Fruit fly (Drosophila melanogaster) whole organism, embryonic: ENCODE measurements around the gene CG14147.

Experiments used
- Ada2b ChIP-seq: fragments of 200-800 bp; sonication (Bioruptor generic); IDR thresholded peaks from 2 replicates; pipeline ENCODE4 v1.3.6; 2022; ENCODE audit warnings: missing biosample characterization, missing genetic modification characterization
- Aef1 ChIP-seq: fragments of 200-800 bp; sonication (Bioruptor generic); IDR thresholded peaks from 3 replicates; pipeline ENCODE4 v1.3.6; 2022; ENCODE audit warnings: missing biosample characterization, missing genetic modification characterization
- Awh ChIP-seq: fragments of 200-800 bp; sonication (Bioruptor generic); IDR thresholded peaks from 2 replicates; pipeline ENCODE4, ENCODE4 v1.3.6; 2022; ENCODE audit warnings: missing biosample characterization, missing genetic modification characterization
- CG11696 ChIP-seq: fragments of 200-800 bp; sonication (Bioruptor generic); IDR thresholded peaks from 2 replicates; pipeline ENCODE4 v1.3.6; 2022; ENCODE audit warnings: missing biosample characterization, missing genetic modification characterization
- CG12236 ChIP-seq: fragments of 200-800 bp; sonication (Bioruptor generic); optimal IDR thresholded peaks from 2 replicates; lab custom pipeline; 2016; ENCODE audit warnings: missing biosample characterization, missing genetic modification characterization
- CG15479 ChIP-seq: fragments of 200-800 bp; sonication (Bioruptor generic); optimal IDR thresholded peaks from 3 replicates; lab custom pipeline; 2019; ENCODE audit warnings: missing biosample characterization, mild to moderate bottlenecking, missing genetic modification characterization, moderate library complexity
- CG1647 ChIP-seq: fragments of 200-800 bp; sonication (Bioruptor generic); optimal IDR thresholded peaks from 3 replicates; lab custom pipeline; 2016; ENCODE audit warnings: missing biosample characterization, missing genetic modification characterization
- CG16813 ChIP-seq: fragments of 200-800 bp; sonication (Bioruptor generic); IDR thresholded peaks from 3 replicates; pipeline ENCODE4 v1.3.6; 2022; ENCODE audit warnings: missing biosample characterization, missing genetic modification characterization; ENCODE audit not compliant: partially characterized antibody
- CG1792 ChIP-seq: fragments of 200-800 bp; sonication (Bioruptor generic); optimal IDR thresholded peaks from 2 replicates; lab custom pipeline; 2016; ENCODE audit warnings: missing biosample characterization, missing genetic modification characterization
- CG2199 ChIP-seq: fragments of 200-800 bp; sonication (Bioruptor generic); IDR thresholded peaks from 3 replicates; pipeline ENCODE4 v1.3.6; 2022; ENCODE audit warnings: missing biosample characterization, missing genetic modification characterization
- CG4424 ChIP-seq: fragments of 200-800 bp; sonication (Bioruptor generic); optimal IDR thresholded peaks from 3 replicates; lab custom pipeline; 2016; ENCODE audit warnings: missing biosample characterization, missing genetic modification characterization
- CG6272 ChIP-seq: fragments of 200-800 bp; sonication (Bioruptor generic); IDR thresholded peaks from 2 replicates; pipeline ENCODE4 v1.3.6; 2022; ENCODE audit warnings: missing biosample characterization, missing genetic modification characterization
- CG7928 ChIP-seq: fragments of 200-800 bp; sonication (Bioruptor generic); optimal IDR thresholded peaks from 2 replicates; lab custom pipeline; 2017; ENCODE audit warnings: missing biosample characterization, mild to moderate bottlenecking, missing genetic modification characterization
- CG8089 ChIP-seq: fragments of 200-800 bp; sonication (Bioruptor generic); optimal IDR thresholded peaks from 3 replicates; lab custom pipeline; 2016; ENCODE audit warnings: missing biosample characterization, missing genetic modification characterization
- CG8281 ChIP-seq: fragments of 200-800 bp; sonication (Bioruptor generic); optimal IDR thresholded peaks from 2 replicates; lab custom pipeline; 2018; ENCODE audit warnings: missing biosample characterization, mild to moderate bottlenecking, missing genetic modification characterization, moderate library complexity
- CG8478 ChIP-seq: fragments of >200 bp; optimal IDR thresholded peaks from 2 replicates; lab custom pipeline; 2018
- CG8944 ChIP-seq: fragments of 200-800 bp; sonication (Bioruptor generic); optimal IDR thresholded peaks from 3 replicates; lab custom pipeline; 2016; ENCODE audit warnings: missing biosample characterization, missing genetic modification characterization
- CG9727 ChIP-seq: fragments of 200-800 bp; sonication (Bioruptor generic); optimal IDR thresholded peaks from 3 replicates; lab custom pipeline; 2017; ENCODE audit warnings: missing biosample characterization, mild to moderate bottlenecking, missing genetic modification characterization
- CoRest ChIP-seq: fragments of 200-800 bp; sonication (Bioruptor generic); optimal IDR thresholded peaks from 3 replicates; lab custom pipeline; 2018; ENCODE audit warnings: missing biosample characterization, mild to moderate bottlenecking, missing genetic modification characterization, moderate library complexity
- D19A ChIP-seq: fragments of 200-800 bp; optimal IDR thresholded peaks from 3 replicates; lab custom pipeline; 2019; ENCODE audit warnings: missing biosample characterization, mild to moderate bottlenecking, missing genetic modification characterization, moderate library complexity
- Dad ChIP-seq: fragments of 200-800 bp; sonication (Bioruptor generic); optimal IDR thresholded peaks from 3 replicates; lab custom pipeline; 2016; ENCODE audit warnings: missing biosample characterization, missing genetic modification characterization
- Dek ChIP-seq: fragments of 200-800 bp; sonication (Bioruptor generic); optimal IDR thresholded peaks from 3 replicates; lab custom pipeline; 2019; ENCODE audit warnings: missing biosample characterization, mild to moderate bottlenecking, missing genetic modification characterization, moderate library complexity
- Dfd ChIP-seq, 2 experiments: fragments of >200 bp; optimal IDR thresholded peaks; 2 replicates each; lab custom pipeline; 2017; ENCODE audit warnings: missing biosample characterization in 2 of 2, missing genetic modification characterization in 2 of 2
- Dll ChIP-seq: fragments of 200-800 bp; sonication (Bioruptor generic); IDR thresholded peaks from 4 replicates; pipeline ENCODE4 v1.3.6; 2022; ENCODE audit warnings: missing biosample characterization, missing genetic modification characterization; ENCODE audit not compliant: partially characterized antibody
- Doc3 ChIP-seq: fragments of 200-800 bp; sonication (Bioruptor generic); IDR thresholded peaks from 3 replicates; pipeline ENCODE4 v1.3.6; 2022; ENCODE audit warnings: missing biosample characterization, missing genetic modification characterization; ENCODE audit not compliant: partially characterized antibody
- GATAe ChIP-seq: fragments of 200-800 bp; sonication (Bioruptor generic); conservative IDR thresholded peaks from 2 replicates; pipeline ENCODE4 v1.3.6; 2022; ENCODE audit warnings: missing biosample characterization, missing genetic modification characterization
- HHEX ChIP-seq: fragments of 200-800 bp; sonication (Bioruptor generic); optimal IDR thresholded peaks from 3 replicates; lab custom pipeline; 2017; ENCODE audit warnings: missing biosample characterization, mild to moderate bottlenecking, missing genetic modification characterization, missing genetic modification reagents
- MBD-R2 ChIP-seq: fragments of 200-800 bp; sonication (Bioruptor generic); IDR thresholded peaks from 2 replicates; pipeline ENCODE4 v1.3.6; 2022; ENCODE audit warnings: missing biosample characterization, missing genetic modification characterization
- MESR4 ChIP-seq: fragments of 200-800 bp; sonication (Bioruptor generic); optimal IDR thresholded peaks from 2 replicates; lab custom pipeline; 2018; ENCODE audit warnings: missing biosample characterization, mild to moderate bottlenecking, missing genetic modification characterization, moderate library complexity
- NFAT ChIP-seq: fragments of 200-800 bp; sonication (Bioruptor generic); IDR thresholded peaks from 2 replicates; pipeline ENCODE4 v1.3.6; 2022; ENCODE audit warnings: missing biosample characterization, missing genetic modification characterization
- Nf-YA ChIP-seq: fragments of 200-800 bp; sonication (Bioruptor generic); IDR thresholded peaks from 2 replicates; pipeline ENCODE4 v1.3.6; 2022; ENCODE audit warnings: missing biosample characterization, missing genetic modification characterization
- Rx ChIP-seq: fragments of 200-800 bp; sonication (Bioruptor generic); IDR thresholded peaks from 2 replicates; pipeline ENCODE4 v1.3.6; 2022; ENCODE audit warnings: missing biosample characterization, missing genetic modification characterization
- Usf ChIP-seq: fragments of 200-800 bp; sonication (Bioruptor generic); optimal IDR thresholded peaks from 2 replicates; lab custom pipeline; 2017; ENCODE audit warnings: missing genotype, missing biosample characterization, missing genetic modification characterization
- ac ChIP-seq: fragments of 200-800 bp; sonication (Bioruptor generic); optimal IDR thresholded peaks from 3 replicates; lab custom pipeline; 2017; ENCODE audit warnings: missing biosample characterization, mild to moderate bottlenecking, missing genetic modification characterization
- ap ChIP-seq: fragments of 200-800 bp; sonication (Bioruptor generic); IDR thresholded peaks from 2 replicates; pipeline ENCODE4 v1.3.6; 2022; ENCODE audit warnings: missing biosample characterization, missing genetic modification characterization
- ash1 ChIP-seq: fragments of 200-800 bp; sonication (Bioruptor generic); optimal IDR thresholded peaks from 2 replicates; lab custom pipeline; 2018; ENCODE audit warnings: missing biosample characterization, mild to moderate bottlenecking, missing genetic modification characterization
- br ChIP-seq: fragments of >200 bp; optimal IDR thresholded peaks from 2 replicates; lab custom pipeline; 2017
- danr ChIP-seq: fragments of 200-800 bp; sonication (Bioruptor generic); IDR thresholded peaks from 2 replicates; pipeline ENCODE4 v1.3.6; 2022; ENCODE audit warnings: missing biosample characterization, missing genetic modification characterization
- dmrt99B ChIP-seq: fragments of 200-800 bp; sonication (Bioruptor generic); optimal IDR thresholded peaks from 2 replicates; lab custom pipeline; 2018; ENCODE audit warnings: missing biosample characterization, mild to moderate bottlenecking, missing genetic modification characterization, moderate library complexity
- fd102C ChIP-seq: fragments of 200-800 bp; sonication (Bioruptor generic); optimal IDR thresholded peaks from 2 replicates; lab custom pipeline; 2018; ENCODE audit warnings: missing biosample characterization, mild to moderate bottlenecking, missing genetic modification characterization, moderate library complexity
- gcm2 ChIP-seq: fragments of 200-800 bp; sonication (Bioruptor generic); optimal IDR thresholded peaks from 2 replicates; lab custom pipeline; 2016; ENCODE audit warnings: missing biosample characterization, missing genetic modification characterization
- grn ChIP-seq: fragments of 200-800 bp; sonication (Bioruptor generic); optimal IDR thresholded peaks from 3 replicates; lab custom pipeline; 2017; ENCODE audit warnings: missing biosample characterization, missing genetic modification characterization
- hth ChIP-seq: fragments of >200 bp; optimal IDR thresholded peaks from 2 replicates; lab custom pipeline; 2017; ENCODE audit warnings: inconsistent platforms
- jing ChIP-seq: fragments of 200-800 bp; sonication (Bioruptor generic); optimal IDR thresholded peaks from 2 replicates; lab custom pipeline; 2018; ENCODE audit warnings: missing biosample characterization, mild to moderate bottlenecking, missing genetic modification characterization
- phol ChIP-seq: fragments of 200-800 bp; sonication (Bioruptor generic); optimal IDR thresholded peaks from 3 replicates; lab custom pipeline; 2018; ENCODE audit warnings: missing biosample characterization, mild to moderate bottlenecking, missing genetic modification characterization, moderate library complexity
- salm ChIP-seq: fragments of 200-800 bp; sonication (Bioruptor generic); optimal IDR thresholded peaks from 2 replicates; lab custom pipeline; 2018; ENCODE audit warnings: missing biosample characterization, mild to moderate bottlenecking, missing genetic modification characterization
- schlank ChIP-seq: fragments of 200-800 bp; sonication (Bioruptor generic); optimal IDR thresholded peaks from 2 replicates; lab custom pipeline; 2018; ENCODE audit warnings: missing biosample characterization, mild to moderate bottlenecking, missing genetic modification characterization
- scrt ChIP-seq: fragments of 200-800 bp; sonication (Bioruptor generic); optimal IDR thresholded peaks from 2 replicates; lab custom pipeline; 2018; ENCODE audit warnings: missing biosample characterization, mild to moderate bottlenecking, missing genetic modification characterization, moderate library complexity
- sima ChIP-seq: fragments of 200-800 bp; sonication (Bioruptor generic); optimal IDR thresholded peaks from 2 replicates; lab custom pipeline; 2016; ENCODE audit warnings: missing biosample characterization, missing genetic modification characterization
- sisA ChIP-seq: fragments of 200-800 bp; sonication (Bioruptor generic); IDR thresholded peaks from 2 replicates; pipeline ENCODE4 v1.3.6; 2022; ENCODE audit warnings: missing biosample characterization, missing genetic modification characterization
- slp2 ChIP-seq: fragments of 200-800 bp; sonication (Bioruptor generic); optimal IDR thresholded peaks from 2 replicates; lab custom pipeline; 2016; ENCODE audit warnings: missing biosample characterization, missing genetic modification characterization
- stc ChIP-seq: fragments of 200-800 bp; sonication (Bioruptor generic); IDR thresholded peaks from 2 replicates; pipeline ENCODE4 v1.3.6; 2022; ENCODE audit warnings: missing biosample characterization, missing genetic modification characterization
- tgo ChIP-seq: fragments of 200-800 bp; sonication (Bioruptor generic); IDR thresholded peaks from 3 replicates; pipeline ENCODE4 v1.3.6; 2022; ENCODE audit warnings: missing biosample characterization, missing genetic modification characterization
- tio ChIP-seq: fragments of 200-800 bp; sonication (Bioruptor generic); optimal IDR thresholded peaks from 2 replicates; lab custom pipeline; 2017; ENCODE audit warnings: missing biosample characterization, missing genetic modification characterization, inconsistent platforms

The CG14147 gene

DNA sequence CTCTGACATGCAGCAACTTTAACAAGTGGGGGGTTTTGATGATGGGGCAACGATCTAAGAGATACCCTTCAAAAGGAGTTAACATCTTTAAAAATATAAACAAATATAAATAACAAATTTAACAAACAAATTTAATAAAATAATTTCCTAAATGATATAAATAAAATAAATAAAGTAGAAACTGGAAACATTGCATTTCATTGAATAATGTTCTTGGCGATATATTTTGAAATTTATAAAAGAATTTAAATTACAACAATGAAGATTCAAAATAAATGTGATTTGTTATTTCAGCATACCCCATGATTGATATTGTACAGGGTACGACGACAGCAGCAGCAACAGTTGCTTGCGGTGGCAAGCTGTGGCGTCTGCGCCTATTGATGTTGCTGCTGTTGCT, 21.3 kb upstream of the CG14147 start (continued):
- TF ChIP-seq CG1647 = no peak
- no peak for TF ChIP-seq Dad (GFP tag; lab: Kevin White, UChicago)
- no peak for TF ChIP-seq Dfd (GFP tag; optimal IDR thresholded peaks at IDR 0.05; lab: Kevin White, UChicago)
- no peak for TF ChIP-seq Awh (GFP tag; lab: Robert Waterston, UW)
- no peak for TF ChIP-seq MESR4 (GFP tag; lab: Kevin White, UChicago)
- TF ChIP-seq hth (lab: Kevin White, UChicago) = no peak
- TF ChIP-seq ac (GFP tag; lab: Kevin White, UChicago) = no peak
- no peak for TF ChIP-seq jing (GFP tag; lab: Kevin White, UChicago)
- no peak for TF ChIP-seq Nf-YA (GFP tag; lab: Robert Waterston, UW)
- TF ChIP-seq CG1792 (GFP tag; lab: Kevin White, UChicago) = no peak
- no peak for TF ChIP-seq CG8089 (GFP tag; lab: Kevin White, UChicago)
- TF ChIP-seq CG4424 = peak; percentile 9
- no peak for TF ChIP-seq CG8944 (GFP tag; lab: Kevin White, UChicago)
- no peak for TF ChIP-seq CG15479 (GFP tag; lab: Kevin White, UChicago)
- TF ChIP-seq gcm2 (GFP tag; lab: Kevin White, UChicago) = no peak
- TF ChIP-seq schlank (tag; lab: Kevin White, UChicago) = no peak
- TF ChIP-seq sisA (GFP tag; lab: Robert Waterston, UW) = no peak
- no peak for TF ChIP-seq ap
- no peak for TF ChIP-seq tgo (GFP tag; lab: Robert Waterston, UW)
- no peak for TF ChIP-seq CG8478 (lab: Kevin White, UChicago)
- no peak for TF ChIP-seq Usf
- peak; percentile 2 for TF ChIP-seq tio (GFP tag; lab: Kevin White, UChicago)
- TF ChIP-seq CG16813 (GFP tag; lab: Robert Waterston, UW) = no peak
- no peak for TF ChIP-seq Aef1 (GFP tag; lab: Robert Waterston, UW)
- no peak for TF ChIP-seq CG11696 (GFP tag; lab: Robert Waterston, UW)
- TF ChIP-seq sima (GFP tag; lab: Kevin White, UChicago) = no peak
- peak; percentile 24 for TF ChIP-seq CG9727 (GFP tag; lab: Kevin White, UChicago)
- peak; percentile 54 for TF ChIP-seq CoRest (tag; lab: Kevin White, UChicago)
- no peak for TF ChIP-seq CG2199 (GFP tag; lab: Robert Waterston, UW)
- TF ChIP-seq Rx (GFP tag; lab: Robert Waterston, UW) = no peak
- no peak for TF ChIP-seq NFAT (GFP tag; lab: Robert Waterston, UW)
- TF ChIP-seq CG6272 (GFP tag; lab: Robert Waterston, UW) = no peak
- no peak for TF ChIP-seq Doc3 (GFP tag; lab: Robert Waterston, UW)
- no peak for TF ChIP-seq MBD-R2 (GFP tag; lab: Robert Waterston, UW)
- TF ChIP-seq slp2 (GFP tag; lab: Kevin White, UChicago) = no peak
- TF ChIP-seq D19A (tag; lab: Kevin White, UChicago) = peak; percentile 69
- TF ChIP-seq GATAe (GFP tag; lab: Robert Waterston, UW) = no peak
- TF ChIP-seq scrt (GFP tag; lab: Kevin White, UChicago) = no peak
- TF ChIP-seq grn (GFP tag; lab: Kevin White, UChicago) = no peak
- TF ChIP-seq salm (tag; lab: Kevin White, UChicago) = no peak
- no peak for TF ChIP-seq fd102C (GFP tag; lab: Kevin White, UChicago)
- no peak for TF ChIP-seq CG12236 (GFP tag; lab: Kevin White, UChicago)
- TF ChIP-seq Ada2b (GFP tag; lab: Robert Waterston, UW) = no peak
- no peak for TF ChIP-seq stc
- TF ChIP-seq Dek (tag; lab: Kevin White, UChicago) = no peak
- TF ChIP-seq ash1 (GFP tag; lab: Kevin White, UChicago) = no peak
- TF ChIP-seq HHEX = no peak
- TF ChIP-seq CG7928 (GFP tag; lab: Kevin White, UChicago) = no peak
- no peak for TF ChIP-seq Dll (GFP tag; lab: Robert Waterston, UW)
- TF ChIP-seq br (lab: Kevin White, UChicago) = no peak
- TF ChIP-seq phol (tag; lab: Kevin White, UChicago) = peak; percentile 75
- TF ChIP-seq dmrt99B (tag; lab: Kevin White, UChicago) = peak; percentile 54
- no peak for TF ChIP-seq danr
- TF ChIP-seq CG8281 (tag; lab: Kevin White, UChicago) = no peak
